Worm (Caenorhabditis elegans) whole organism, dauer: Measurements from ENCODE around the gene W04H10.6.
"Not testable (repeated sequence)": the region's sequence is repeated elsewhere in the genome, so short reads cannot be mapped to it uniquely, and the experiment has no call there.

Experiments used
- unc-62 ChIP-seq: sonication (generic microtip); optimal IDR thresholded peaks from 2 replicates; lab custom pipeline; 2017; ENCODE audit warnings: missing biosample characterization, missing genetic modification reagents, missing genetic modification characterization

Gene W04H10.6

ce11 chrII:602969-603368 is 5.3 kb downstream of the W04H10.6 start:
- no peak for TF ChIP-seq unc-62 (GFP tag; lab: Kevin White, UChicago)

- TF ChIP-seq unc-62 (GFP tag; lab: Kevin White, UChicago): no peak
Observed at ce11 chrII:602020-602419, 6.2 kb downstream of the W04H10.6 start, which contains the start of gene nhl-3. nhl-3 (minus strand) TSS chrII:602120.

- no peak for TF ChIP-seq unc-62 (GFP tag; lab: Kevin White, UChicago)
Observed at ce11 chrII:601305-601704, 6.9 kb downstream of the W04H10.6 start.

- TF ChIP-seq unc-62 (GFP tag; lab: Kevin White, UChicago): no peak
Observed at ce11 chrII:596702-597101, 11.5 kb downstream of the W04H10.6 start.

ce11 chrII:593221-593620 is 15.0 kb downstream of the W04H10.6 start, which contains the start of gene W08F4.1:
W08F4.1 (plus strand) TSS chrII:593521.
- not testable (repeated sequence) for TF ChIP-seq unc-62 (GFP tag; lab: Kevin White, UChicago)

ce11 chrII:591110-591509 is 17.1 kb downstream of the W04H10.6 start, which contains the start of gene W08F4.10:
W08F4.10 (minus strand) TSS chrII:591210.
- no peak for TF ChIP-seq unc-62 (GFP tag; lab: Kevin White, UChicago)

- no peak for TF ChIP-seq unc-62 (GFP tag; lab: Kevin White, UChicago)
Observed at ce11 chrII:587533-587932, 20.7 kb downstream of the W04H10.6 start, which contains the start of gene fbxb-34. fbxb-34 (plus strand) TSS chrII:587833.

- no peak for TF ChIP-seq unc-62 (GFP tag; lab: Kevin White, UChicago)
Observed at ce11 chrII:584321-584848, 23.9 kb downstream of the W04H10.6 start, which contains the start of the genes W08F4.12 and W08F4.13. W08F4.12 (minus strand) TSS chrII:584421. W08F4.13 (plus strand) TSS chrII:584798.

ce11 chrII:582649-583048 is 25.6 kb downstream of the W04H10.6 start, which contains the start of gene fbxb-14:
fbxb-14 (minus strand) TSS chrII:582749.
- no peak for TF ChIP-seq unc-62 (GFP tag; lab: Kevin White, UChicago)

ce11 chrII:581983-582382 is 26.3 kb downstream of the W04H10.6 start:
- TF ChIP-seq unc-62 (GFP tag; lab: Kevin White, UChicago): no peak

ce11 chrII:580189-580643 is 28.0 kb downstream of the W04H10.6 start, which contains the start of the genes cdc-37 and W08F4.3:
cdc-37 (minus strand) TSS chrII:580593.
W08F4.3 (plus strand) TSS chrII:580602.
- TF ChIP-seq unc-62 (GFP tag; lab: Kevin White, UChicago): no peak

- TF ChIP-seq unc-62 (GFP tag; lab: Kevin White, UChicago): no peak
Observed at ce11 chrII:578803-579202, 29.4 kb downstream of the W04H10.6 start.

- no peak for TF ChIP-seq unc-62 (GFP tag; lab: Kevin White, UChicago)
Observed at ce11 chrII:577632-578031, 30.6 kb downstream of the W04H10.6 start, which contains the start of gene W08F4.7. W08F4.7 (minus strand) TSS chrII:577732.

ce11 chrII:574064-574463 is 34.2 kb downstream of the W04H10.6 start:
- TF ChIP-seq unc-62 (GFP tag; lab: Kevin White, UChicago): no peak

ce11 chrII:572010-572409 is 36.2 kb downstream of the W04H10.6 start, which contains the start of gene mlt-8:
mlt-8 (minus strand) TSS chrII:572110.
- no peak for TF ChIP-seq unc-62 (GFP tag; lab: Kevin White, UChicago)

- no peak for TF ChIP-seq unc-62 (GFP tag; lab: Kevin White, UChicago)
Observed at ce11 chrII:568776-569175, 39.5 kb downstream of the W04H10.6 start, which contains the start of gene W08F4.5. W08F4.5 (minus strand) TSS chrII:568876.
